Worm (Caenorhabditis elegans): ENCODE data around the gene Y116A8C.465.

Y116A8C.465 gene

ce11 chrIV:17039545-17039944 is 25.5 kb upstream of the Y116A8C.465 start, which contains the start of gene Y116A8C.19:
TSS of gene Y116A8C.19 (minus strand) at chrIV:17039645.
- TF ChIP-seq drap-1 (GFP tag; optimal IDR thresholded peaks at IDR 0.05) (no peak), mep-1 (tag; optimal IDR thresholded peaks at IDR 0.05) (no peak), unc-62 (GFP tag; optimal IDR thresholded peaks at IDR 0.05) (no peak), unc-120 (tag; optimal IDR thresholded peaks at IDR 0.05; ENCODE audit: poor library complexity, severe bottlenecking) (no peak)

ce11 chrIV:17040618-17041017 is 24.4 kb upstream of the Y116A8C.465 start, which contains the start of gene Y116A8C.20:
TSS of gene Y116A8C.20 (plus strand) at chrIV:17040918.
- TF ChIP-seq unc-62 (GFP tag; optimal IDR thresholded peaks at IDR 0.05) (no peak), snpc-4 (tag; optimal IDR thresholded peaks at IDR 0.05) (no peak), hlh-1 (tag; optimal IDR thresholded peaks at IDR 0.05) (no peak), tbx-8 (GFP tag; optimal IDR thresholded peaks at IDR 0.05) (no peak), zip-8 (tag; optimal IDR thresholded peaks at IDR 0.05) (no peak), elt-1 (tag; optimal IDR thresholded peaks at IDR 0.05; ENCODE audit: borderline replicate concordance, insufficient read depth) (no peak), ces-1 (GFP tag; optimal IDR thresholded peaks at IDR 0.05) (no peak), pha-4 (tag; optimal IDR thresholded peaks at IDR 0.05) (no peak), unc-120 (tag; optimal IDR thresholded peaks at IDR 0.05; ENCODE audit: poor library complexity, severe bottlenecking) (no peak), bed-3 (GFP tag; optimal IDR thresholded peaks at IDR 0.05) (no peak), mep-1 (tag; optimal IDR thresholded peaks at IDR 0.05) (no peak), flh-1 (GFP tag; optimal IDR thresholded peaks at IDR 0.05) (no peak), lin-32 (GFP tag; optimal IDR thresholded peaks at IDR 0.05) (no peak), lin-13 (tag; optimal IDR thresholded peaks at IDR 0.05) (no peak), nhr-237 (tag; optimal IDR thresholded peaks at IDR 0.05) (no peak), nhr-12 (tag; optimal IDR thresholded peaks at IDR 0.05) (no peak), M03D4.4 (tag; optimal IDR thresholded peaks at IDR 0.05) (no peak)

DNA sequence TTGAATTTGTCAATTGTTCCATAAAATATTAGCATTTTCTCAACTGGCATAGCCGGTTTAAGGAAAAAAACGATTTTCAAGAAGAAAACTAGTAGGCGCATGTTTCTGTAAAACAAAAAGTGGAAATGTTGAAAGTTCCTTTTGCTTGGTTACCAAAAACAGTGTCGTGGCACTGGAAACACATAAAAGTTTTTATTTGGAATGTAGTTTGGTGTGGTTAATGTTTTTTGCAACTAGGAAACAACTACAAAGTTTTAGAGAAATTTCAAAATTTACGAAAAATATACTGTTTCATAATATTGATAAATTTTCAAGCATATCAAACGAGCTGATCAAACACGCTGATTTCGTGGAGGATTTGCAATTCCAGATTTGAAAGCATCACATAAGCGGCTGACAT is 19.3 kb upstream of the Y116A8C.465 start, which contains the start of gene clec-195:
clec-195 (minus strand) TSS at position 101 of the 400 bp plus-strand sequence.
- no peak for TF ChIP-seq zip-8 (tag; optimal IDR thresholded peaks at IDR 0.05)
- TF ChIP-seq pha-4 (tag; optimal IDR thresholded peaks at IDR 0.05), result no peak
- no peak for TF ChIP-seq nhr-28 (tag; optimal IDR thresholded peaks at IDR 0.05)
- no peak for TF ChIP-seq tbx-8 (GFP tag; optimal IDR thresholded peaks at IDR 0.05)
- no peak for TF ChIP-seq bed-3 (GFP tag; optimal IDR thresholded peaks at IDR 0.05)
- no peak for TF ChIP-seq cnd-1 (tag; optimal IDR thresholded peaks at IDR 0.05)
- TF ChIP-seq ztf-11 (tag; optimal IDR thresholded peaks at IDR 0.05), result no peak
- no peak for TF ChIP-seq hlh-1 (tag; optimal IDR thresholded peaks at IDR 0.05)
- no peak for TF ChIP-seq nhr-237 (tag; optimal IDR thresholded peaks at IDR 0.05)

DNA sequence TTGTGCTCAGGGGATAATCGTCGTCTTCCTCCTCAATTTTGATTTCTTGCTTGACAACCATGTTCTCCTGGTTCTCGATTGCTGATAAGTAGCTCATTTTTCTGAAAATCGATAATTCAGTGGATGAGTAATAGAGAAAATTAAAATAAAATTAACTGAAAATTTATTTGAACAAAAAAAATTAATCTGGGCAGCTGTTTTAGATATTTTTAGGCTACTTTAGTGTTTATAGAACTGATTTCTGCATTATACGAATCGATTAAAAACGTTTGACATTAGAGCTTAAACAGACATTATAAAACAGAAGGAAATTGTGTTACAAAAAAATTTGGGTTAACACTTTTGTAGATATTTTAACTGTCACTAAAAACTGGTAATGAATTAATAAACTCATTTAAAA is 16.8 kb upstream of the Y116A8C.465 start, which contains the start of gene athp-3:
athp-3 (minus strand) TSS at position 101 of the 400 bp plus-strand sequence.
- TF ChIP-seq sptf-1 (tag; optimal IDR thresholded peaks at IDR 0.05) (no peak), mab-5 (tag; optimal IDR thresholded peaks at IDR 0.05) (no peak), nhr-2 (tag; optimal IDR thresholded peaks at IDR 0.05) (no peak), unc-62 (GFP tag; optimal IDR thresholded peaks at IDR 0.05) (no peak), drap-1 (GFP tag; optimal IDR thresholded peaks at IDR 0.05) (no peak), ceh-83 (GFP tag; optimal IDR thresholded peaks at IDR 0.05) (no peak), unc-120 (tag; optimal IDR thresholded peaks at IDR 0.05; ENCODE audit: poor library complexity, severe bottlenecking) (no peak), elt-1 (tag; optimal IDR thresholded peaks at IDR 0.05; ENCODE audit: borderline replicate concordance, insufficient read depth) (no peak), hlh-1 (tag; optimal IDR thresholded peaks at IDR 0.05) (no peak), lsy-2 (tag; optimal IDR thresholded peaks at IDR 0.05) (no peak), cnd-1 (tag; optimal IDR thresholded peaks at IDR 0.05) (no peak), tbx-8 (GFP tag; optimal IDR thresholded peaks at IDR 0.05) (no peak), flh-1 (GFP tag; optimal IDR thresholded peaks at IDR 0.05) (no peak), ham-2 (GFP tag; optimal IDR thresholded peaks at IDR 0.05) (no peak), lin-32 (GFP tag; optimal IDR thresholded peaks at IDR 0.05) (no peak), lin-13 (tag; optimal IDR thresholded peaks at IDR 0.05) (no peak), elt-3 (tag; optimal IDR thresholded peaks at IDR 0.05) (no peak)

- TF ChIP-seq ceh-39 (tag; optimal IDR thresholded peaks at IDR 0.05), result no peak
- TF ChIP-seq bed-3 (GFP tag; optimal IDR thresholded peaks at IDR 0.05), result no peak
- no peak for TF ChIP-seq nhr-76 (tag; optimal IDR thresholded peaks at IDR 0.05)
Observed at ce11 chrIV:17053261-17053660, 11.8 kb upstream of the Y116A8C.465 start, which contains the start of gene Y116A8C.23. TSS of gene Y116A8C.23 (plus strand) at chrIV:17053561.
